Worm (Caenorhabditis elegans): ENCODE results near the gene apc-10.

The apc-10 gene

ce11 chrV:10466607-10467092 is 40.5 kb upstream of the apc-10 start (continued):
- TF ChIP-seq aly-2 (tag; optimal IDR thresholded peaks at IDR 0.05) (no peak), elt-3 (tag; optimal IDR thresholded peaks at IDR 0.05) (peak in 2 of 3 experiments; percentile 80 to 91), tbx-2 (tag; optimal IDR thresholded peaks at IDR 0.05) (peak; percentile 81), ztf-4 (tag; optimal IDR thresholded peaks at IDR 0.05) (peak; percentile 84), fkh-2 (tag; optimal IDR thresholded peaks at IDR 0.05) (no peak), nhr-25 (tag; optimal IDR thresholded peaks at IDR 0.05) (peak; percentile 99), lin-39 (tag; optimal IDR thresholded peaks at IDR 0.05) (peak; percentile 94), unc-39 (tag; optimal IDR thresholded peaks at IDR 0.05) (no peak), elt-1 (tag; optimal IDR thresholded peaks at IDR 0.05) (peak; percentile 50), pha-4 (tag; optimal IDR thresholded peaks at IDR 0.05) (peak; percentile 99), mdl-1 (tag; optimal IDR thresholded peaks at IDR 0.05) (peak; percentile 98), nhr-77 (tag; optimal IDR thresholded peaks at IDR 0.05) (no peak), fkh-10 (GFP tag; optimal IDR thresholded peaks at IDR 0.05) (peak; percentile 89)

- no peak for TF ChIP-seq nhr-11 (tag; optimal IDR thresholded peaks at IDR 0.05)
- no peak for TF ChIP-seq elt-1 (tag; optimal IDR thresholded peaks at IDR 0.05)
- TF ChIP-seq nhr-25 (tag; optimal IDR thresholded peaks at IDR 0.05) = no peak
- no peak for TF ChIP-seq hmg-11 (tag; optimal IDR thresholded peaks at IDR 0.05)
- TF ChIP-seq mml-1 (tag; optimal IDR thresholded peaks at IDR 0.05) = no peak
- TF ChIP-seq daf-12 (tag; optimal IDR thresholded peaks at IDR 0.05) = no peak
- no peak for TF ChIP-seq R02D3.7 (tag; optimal IDR thresholded peaks at IDR 0.05)
- no peak for TF ChIP-seq nhr-237 (tag; optimal IDR thresholded peaks at IDR 0.05)
Measured at ce11 chrV:10465478-10465877, 39.3 kb upstream of the apc-10 start.

ce11 chrV:10464746-10465145 is 38.6 kb upstream of the apc-10 start:
- no peak for TF ChIP-seq unc-39 (tag; optimal IDR thresholded peaks at IDR 0.05)
- peak; percentile 14 for TF ChIP-seq nhr-43 (tag; optimal IDR thresholded peaks at IDR 0.05; ENCODE audit: poor library complexity, severe bottlenecking)
- no peak for TF ChIP-seq egl-27 (tag; optimal IDR thresholded peaks at IDR 0.05)
- TF ChIP-seq ama-1 (optimal IDR thresholded peaks at IDR 0.05) = peak; percentile 1
- TF ChIP-seq eor-1 (tag; optimal IDR thresholded peaks at IDR 0.05) = no peak
- no peak for TF ChIP-seq pqm-1 (tag; optimal IDR thresholded peaks at IDR 0.05)
- TF ChIP-seq nfya-1 (tag; optimal IDR thresholded peaks at IDR 0.05; ENCODE audit: insufficient read depth) = peak; percentile 39
- peak; percentile 26 for TF ChIP-seq lin-39 (tag; optimal IDR thresholded peaks at IDR 0.05)

ce11 chrV:10464160-10464559 is 38.0 kb upstream of the apc-10 start:
- TF ChIP-seq ama-1 (optimal IDR thresholded peaks at IDR 0.05) = no peak
- TF ChIP-seq fkh-10 (GFP tag; optimal IDR thresholded peaks at IDR 0.05) = no peak
- no peak for TF ChIP-seq ztf-4 (tag; optimal IDR thresholded peaks at IDR 0.05)
- no peak for TF ChIP-seq ceh-9 (tag; optimal IDR thresholded peaks at IDR 0.05)
- no peak for TF ChIP-seq ceh-28 (tag; optimal IDR thresholded peaks at IDR 0.05)
- no peak for TF ChIP-seq mdl-1 (tag; optimal IDR thresholded peaks at IDR 0.05)

- TF ChIP-seq fkh-10 (GFP tag; optimal IDR thresholded peaks at IDR 0.05) (no peak), ceh-28 (tag; optimal IDR thresholded peaks at IDR 0.05) (no peak), ama-1 (optimal IDR thresholded peaks at IDR 0.05) (peak; percentile 10), elt-2 (tag; optimal IDR thresholded peaks at IDR 0.05) (no peak)
Measured at ce11 chrV:10463276-10463675, 37.1 kb upstream of the apc-10 start, which contains the start of gene F22E12.3. F22E12.3 (minus strand) TSS chrV:10463376.

ce11 chrV:10462066-10462465 is 35.9 kb upstream of the apc-10 start, which contains the start of gene chw-1:
chw-1 (plus strand) TSS chrV:10462282.
- TF ChIP-seq nfya-1 (tag; optimal IDR thresholded peaks at IDR 0.05; ENCODE audit: insufficient read depth) (no peak), ceh-9 (tag; optimal IDR thresholded peaks at IDR 0.05) (no peak), mml-1 (tag; optimal IDR thresholded peaks at IDR 0.05) (no peak), sea-2 (GFP tag; optimal IDR thresholded peaks at IDR 0.05) (no peak), ZK546.5 (tag; optimal IDR thresholded peaks at IDR 0.05) (no peak), ama-1 (optimal IDR thresholded peaks at IDR 0.05) (no peak), R02D3.7 (tag; optimal IDR thresholded peaks at IDR 0.05) (no peak), egl-27 (tag; optimal IDR thresholded peaks at IDR 0.05) (no peak), nhr-11 (tag; optimal IDR thresholded peaks at IDR 0.05) (no peak)
